Worm (Caenorhabditis elegans) whole organism, L4 larva: Measurements from ENCODE around the gene erfa-3.

Source experiments
- F49E8.2 ChIP-seq: sonication (generic microtip); optimal IDR thresholded peaks from 2 replicates; lab custom pipeline; 2016; ENCODE audit warnings: missing compliant biosample characterization, mild to moderate bottlenecking, missing genetic modification characterization, borderline replicate concordance
- ceh-44 ChIP-seq: fragments of 200-800 bp; sonication (Bioruptor generic); IDR thresholded peaks from 2 replicates; pipeline ENCODE4 v1.3.6; 2022; ENCODE audit warnings: missing genetic modification reagents, missing genetic modification characterization, missing compliant biosample characterization
- daf-8 ChIP-seq: fragments of 200-800 bp; sonication (Bioruptor generic); IDR thresholded peaks from 2 replicates; pipeline ENCODE4 v1.3.6; 2022; ENCODE audit warnings: missing genetic modification characterization, missing compliant biosample characterization
- dmd-9 ChIP-seq: fragments of 200-800 bp; sonication (Bioruptor generic); IDR thresholded peaks from 2 replicates; pipeline ENCODE4 v1.3.6; 2022; ENCODE audit warnings: missing genetic modification reagents, missing genetic modification characterization, missing compliant biosample characterization
- dve-1 ChIP-seq: sonication (generic microtip); optimal IDR thresholded peaks from 2 replicates; lab custom pipeline; 2017; ENCODE audit warnings: antibody characterized with exemption, mild to moderate bottlenecking, missing genetic modification characterization, missing compliant biosample characterization; ENCODE audit not compliant: insufficient read depth
- hlh-11 ChIP-seq: fragments of 200-800 bp; sonication (Bioruptor generic); optimal IDR thresholded peaks from 2 replicates; lab custom pipeline; 2018; ENCODE audit warnings: mild to moderate bottlenecking, missing genetic modification characterization, missing compliant biosample characterization
- hmg-1.1 ChIP-seq: fragments of 200-800 bp; sonication (Bioruptor generic); IDR thresholded peaks from 2 replicates; pipeline ENCODE4 v1.3.6; 2022; ENCODE audit warnings: missing genetic modification reagents, missing genetic modification characterization, missing compliant biosample characterization
- lir-3 ChIP-seq: sonication (generic microtip); optimal IDR thresholded peaks from 2 replicates; lab custom pipeline; 2016; ENCODE audit warnings: mild to moderate bottlenecking, missing genetic modification characterization, missing compliant biosample characterization
- madf-9 ChIP-seq: fragments of 200-800 bp; sonication (Bioruptor generic); conservative IDR thresholded peaks from 2 replicates; pipeline ENCODE4 v1.3.6; 2022; ENCODE audit warnings: missing genetic modification reagents, missing genetic modification characterization, missing compliant biosample characterization
- nhr-25 ChIP-seq: sonication (generic microtip); optimal IDR thresholded peaks from 2 replicates; lab custom pipeline; 2017; ENCODE audit warnings: missing genetic modification characterization, mild to moderate bottlenecking, missing compliant biosample characterization, antibody characterized with exemption, moderate library complexity, borderline replicate concordance; ENCODE audit not compliant: insufficient read depth
- nhr-48 ChIP-seq: sonication (generic microtip); optimal IDR thresholded peaks from 2 replicates; lab custom pipeline; 2016; ENCODE audit warnings: mild to moderate bottlenecking, missing genetic modification characterization, missing compliant biosample characterization
- unc-62 ChIP-seq, 3 experiments: fragments of 150-350 bp in 1 of 3; sonication (generic microtip); optimal IDR thresholded peaks in 2 of 3; peaks in 1 of 3; 1 replicate in 1 of 3; 2 replicates in 2 of 3; lab custom pipeline; 2014 to 2017; ENCODE audit warnings: missing biosample characterization in 3 of 3, missing genetic modification characterization in 3 of 3, missing genetic modification reagents in 3 of 3, missing genotype in 1 of 3

ce11 chrV:11144694-11145093 is 31.8 kb upstream of the erfa-3 start, which contains the start of gene C06H2.7:
- TF ChIP-seq F49E8.2 (tag; lab: Kevin White, UChicago) = no peak
- TF ChIP-seq nhr-25 = no peak
- TF ChIP-seq lir-3 = no peak
- no peak for TF ChIP-seq dmd-9 (GFP tag; lab: Robert Waterston, UW)
- TF ChIP-seq dve-1 = no peak
- no peak for TF ChIP-seq hlh-11 (tag; lab: Kevin White, UChicago)
- TF ChIP-seq unc-62 (GFP tag; optimal IDR thresholded peaks at IDR 0.05 in 1 of 2; lab: Kevin White, UChicago) = no peak
- TF ChIP-seq unc-62 (tag; optimal IDR thresholded peaks at IDR 0.05; lab: Kevin White, UChicago) = no peak
- no peak for TF ChIP-seq ceh-44 (GFP tag; lab: Robert Waterston, UW)
- TF ChIP-seq nhr-48 (tag; lab: Kevin White, UChicago) = no peak
- no peak for TF ChIP-seq daf-8 (GFP tag; lab: Robert Waterston, UW)
- no peak for TF ChIP-seq madf-9 (GFP tag; lab: Robert Waterston, UW)
- TF ChIP-seq hmg-1.1 (GFP tag; lab: Robert Waterston, UW) = no peak
